Fruit fly (Drosophila melanogaster) whole organism: Measurements from ENCODE around the gene CG7083.

Experiments
- CG8478 ChIP-seq: fragments of >200 bp; optimal IDR thresholded peaks from 2 replicates; lab custom pipeline; 2018; ENCODE audit warnings: inconsistent platforms
- Dll ChIP-seq: fragments of >200 bp; optimal IDR thresholded peaks from 2 replicates; lab custom pipeline; 2017
- EcR ChIP-seq, 2 experiments: fragments of >200 bp; optimal IDR thresholded peaks; 2 replicates each; lab custom pipeline; 2017; ENCODE audit warnings: missing biosample characterization in 2 of 2, missing genetic modification characterization in 2 of 2, missing genetic modification reagents in 2 of 2
- pan ChIP-seq: fragments of >200 bp; optimal IDR thresholded peaks from 2 replicates; lab custom pipeline; 2017
- psq ChIP-seq: fragments of >200 bp; optimal IDR thresholded peaks from 2 replicates; lab custom pipeline; 2017
- usp ChIP-seq: fragments of >200 bp; optimal IDR thresholded peaks from 2 replicates; lab custom pipeline; 2017; ENCODE audit warnings: missing biosample characterization, missing genetic modification characterization, mixed read lengths

Gene CG7083

dm6 chr3L:8345182-8345581, 4.6 kb downstream of the CG7083 start:
- TF ChIP-seq usp (GFP tag; lab: Kevin White, UChicago) (no peak), psq (lab: Kevin White, UChicago) (no peak), CG8478 (lab: Kevin White, UChicago) (no peak), EcR (GFP tag; optimal IDR thresholded peaks at IDR 0.05; lab: Kevin White, UChicago) (no peak), pan (lab: Kevin White, UChicago) (no peak), Dll (lab: Kevin White, UChicago) (no peak)

- TF ChIP-seq pan (lab: Kevin White, UChicago) (no peak), CG8478 (lab: Kevin White, UChicago) (no peak), psq (lab: Kevin White, UChicago) (no peak), EcR (GFP tag; optimal IDR thresholded peaks at IDR 0.05; lab: Kevin White, UChicago) (no peak), usp (GFP tag; lab: Kevin White, UChicago) (no peak), Dll (lab: Kevin White, UChicago) (no peak)
Observed at dm6 chr3L:8346100-8346980, 5.8 kb downstream of the CG7083 start, which contains the start of the genes CG7182 and GAPcenA. CG7182 (minus strand) TSS chr3L:8346382. GAPcenA (plus strand) TSS chr3L:8346561.

- TF ChIP-seq CG8478 (lab: Kevin White, UChicago): no peak
- no peak for TF ChIP-seq Dll (lab: Kevin White, UChicago)
- no peak for TF ChIP-seq usp (GFP tag; lab: Kevin White, UChicago)
- TF ChIP-seq EcR (GFP tag; optimal IDR thresholded peaks at IDR 0.05; lab: Kevin White, UChicago): no peak
- TF ChIP-seq psq (lab: Kevin White, UChicago): no peak
- TF ChIP-seq pan (lab: Kevin White, UChicago): no peak
Observed at dm6 chr3L:8347346-8347745, 6.8 kb downstream of the CG7083 start.

dm6 chr3L:8356196-8356595, 15.6 kb downstream of the CG7083 start, which contains the start of gene Culd:
Culd (minus strand) TSS chr3L:8356296.
- TF ChIP-seq usp (GFP tag; lab: Kevin White, UChicago): no peak
- no peak for TF ChIP-seq CG8478 (lab: Kevin White, UChicago)
- no peak for TF ChIP-seq EcR (GFP tag; optimal IDR thresholded peaks at IDR 0.05; lab: Kevin White, UChicago)
- TF ChIP-seq Dll (lab: Kevin White, UChicago): no peak
- TF ChIP-seq pan (lab: Kevin White, UChicago): no peak
- TF ChIP-seq psq (lab: Kevin White, UChicago): no peak

- TF ChIP-seq usp (GFP tag; lab: Kevin White, UChicago) (no peak), pan (lab: Kevin White, UChicago) (no peak), EcR (GFP tag; optimal IDR thresholded peaks at IDR 0.05; lab: Kevin White, UChicago) (no peak), CG8478 (lab: Kevin White, UChicago) (no peak), Dll (lab: Kevin White, UChicago) (no peak), psq (lab: Kevin White, UChicago) (no peak)
Observed at dm6 chr3L:8358138-8358537, 17.6 kb downstream of the CG7083 start.

- TF ChIP-seq EcR (GFP tag; optimal IDR thresholded peaks at IDR 0.05; lab: Kevin White, UChicago): no peak
Observed at dm6 chr3L:8358776-8359455, 18.3 kb downstream of the CG7083 start.

- TF ChIP-seq EcR (GFP tag; optimal IDR thresholded peaks at IDR 0.05; lab: Kevin White, UChicago) (no peak), pan (lab: Kevin White, UChicago) (no peak), usp (GFP tag; lab: Kevin White, UChicago) (no peak), psq (lab: Kevin White, UChicago) (no peak), CG8478 (lab: Kevin White, UChicago) (no peak), Dll (lab: Kevin White, UChicago) (no peak)
Observed at dm6 chr3L:8360063-8360642, 19.6 kb downstream of the CG7083 start.

dm6 chr3L:8360643-8361110, 20.1 kb downstream of the CG7083 start, which contains the start of gene Idh:
Idh (minus strand) TSS chr3L:8360906.
- TF ChIP-seq psq (lab: Kevin White, UChicago) (no peak), pan (lab: Kevin White, UChicago) (no peak), EcR (GFP tag; optimal IDR thresholded peaks at IDR 0.05; lab: Kevin White, UChicago) (no peak), CG8478 (lab: Kevin White, UChicago) (no peak), usp (GFP tag; lab: Kevin White, UChicago) (no peak), Dll (lab: Kevin White, UChicago) (no peak)

- TF ChIP-seq Dll (lab: Kevin White, UChicago): no peak
- no peak for TF ChIP-seq EcR (GFP tag; optimal IDR thresholded peaks at IDR 0.05; lab: Kevin White, UChicago)
- no peak for TF ChIP-seq psq (lab: Kevin White, UChicago)
- TF ChIP-seq pan (lab: Kevin White, UChicago): no peak
- no peak for TF ChIP-seq usp (GFP tag; lab: Kevin White, UChicago)
- TF ChIP-seq CG8478 (lab: Kevin White, UChicago): no peak
Observed at dm6 chr3L:8363266-8363665, 22.7 kb downstream of the CG7083 start.

- no peak for TF ChIP-seq pan (lab: Kevin White, UChicago)
- peak in 1 of 2 experiments; percentile 9 for TF ChIP-seq EcR (GFP tag; optimal IDR thresholded peaks at IDR 0.05; lab: Kevin White, UChicago)
Observed at dm6 chr3L:8368694-8369344, 28.2 kb downstream of the CG7083 start.
